Worm (Caenorhabditis elegans): ENCODE measurements around the gene F52D2.7.

F52D2.7 gene

DNA sequence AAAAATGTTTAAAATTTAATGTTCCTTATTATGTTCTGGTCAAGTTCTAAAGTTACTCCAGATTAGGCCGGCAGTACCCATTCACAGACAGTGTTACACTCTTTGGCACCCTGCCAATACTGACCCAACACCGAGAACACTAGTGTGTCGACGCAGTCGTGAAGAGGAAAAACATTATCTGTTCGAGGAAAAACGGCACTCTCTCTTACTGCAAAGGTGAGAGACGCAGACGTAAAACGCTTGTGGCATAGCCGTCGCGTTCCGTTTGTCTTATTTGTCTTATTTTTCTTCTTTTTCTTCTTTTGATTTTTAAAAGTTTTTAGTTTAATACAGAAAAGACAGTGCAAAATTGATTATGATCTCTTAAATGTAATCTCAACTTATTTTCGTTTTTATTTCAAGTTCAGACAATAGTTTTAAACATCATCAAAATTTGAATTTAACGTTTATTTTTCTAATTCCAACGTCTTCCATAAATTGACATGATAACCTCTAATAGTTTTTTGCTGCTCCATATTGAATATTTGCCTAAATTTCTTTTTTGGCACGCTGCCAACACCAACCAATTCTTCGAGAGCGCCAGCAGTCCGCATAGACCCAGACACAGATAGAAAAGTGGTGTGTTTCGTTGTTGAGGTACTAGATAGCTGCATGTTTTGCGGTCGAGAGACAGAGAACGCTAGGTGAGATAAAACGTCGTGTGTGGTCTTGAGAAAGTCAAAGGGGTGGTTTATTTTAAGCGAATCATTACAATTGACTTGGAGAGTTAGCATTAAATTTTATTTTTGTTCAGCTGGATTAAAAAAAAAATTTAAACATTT, 1.3 kb upstream of the F52D2.7 start (continued):
- no peak for TF ChIP-seq ceh-90 (tag; optimal IDR thresholded peaks at IDR 0.05)
- peak in 2 of 3 experiments; percentile 4 to 58 for TF ChIP-seq ceh-82 (tag; optimal IDR thresholded peaks at IDR 0.05)
- TF ChIP-seq nhr-85 (tag) = peak; percentile 75
- TF ChIP-seq C16A3.4 (tag; optimal IDR thresholded peaks at IDR 0.05) = peak; percentile 53
- no peak for TF ChIP-seq zag-1 (tag; optimal IDR thresholded peaks at IDR 0.05)
- TF ChIP-seq vab-15 (tag; optimal IDR thresholded peaks at IDR 0.05) = no peak
- peak; percentile 39 for TF ChIP-seq nhr-20 (tag; optimal IDR thresholded peaks at IDR 0.05)
- TF ChIP-seq sptf-1 (tag; optimal IDR thresholded peaks at IDR 0.05) = no peak
- TF ChIP-seq nhr-11 (tag; optimal IDR thresholded peaks at IDR 0.05) = no peak
- peak; percentile 83 for TF ChIP-seq rnt-1 (tag; optimal IDR thresholded peaks at IDR 0.05)
- TF ChIP-seq swsn-7 (tag; optimal IDR thresholded peaks at IDR 0.05) = peak; percentile 21
- peak; percentile 22 for TF ChIP-seq xbp-1 (tag; optimal IDR thresholded peaks at IDR 0.05)
- TF ChIP-seq hlh-17 (GFP tag; optimal IDR thresholded peaks at IDR 0.05; ENCODE audit: borderline replicate concordance) = no peak
- peak in 1 of 2 experiments; percentile 11 for TF ChIP-seq efl-1 (optimal IDR thresholded peaks at IDR 0.05)
- TF ChIP-seq efl-1 (GFP tag; optimal IDR thresholded peaks at IDR 0.05 in 1 of 2) = peak in 1 of 2 experiments; percentile 81
- no peak for TF ChIP-seq unc-130 (tag; optimal IDR thresholded peaks at IDR 0.05)
- TF ChIP-seq mdl-1 (tag; optimal IDR thresholded peaks at IDR 0.05) = peak in 1 of 2 experiments; percentile 7
- peak; percentile 52 for TF ChIP-seq snu-23 (GFP tag; optimal IDR thresholded peaks at IDR 0.05)
- TF ChIP-seq nhr-47 (tag; optimal IDR thresholded peaks at IDR 0.05) = peak; percentile 41
- no peak for TF ChIP-seq hpl-2 (GFP tag; optimal IDR thresholded peaks at IDR 0.05)

DNA sequence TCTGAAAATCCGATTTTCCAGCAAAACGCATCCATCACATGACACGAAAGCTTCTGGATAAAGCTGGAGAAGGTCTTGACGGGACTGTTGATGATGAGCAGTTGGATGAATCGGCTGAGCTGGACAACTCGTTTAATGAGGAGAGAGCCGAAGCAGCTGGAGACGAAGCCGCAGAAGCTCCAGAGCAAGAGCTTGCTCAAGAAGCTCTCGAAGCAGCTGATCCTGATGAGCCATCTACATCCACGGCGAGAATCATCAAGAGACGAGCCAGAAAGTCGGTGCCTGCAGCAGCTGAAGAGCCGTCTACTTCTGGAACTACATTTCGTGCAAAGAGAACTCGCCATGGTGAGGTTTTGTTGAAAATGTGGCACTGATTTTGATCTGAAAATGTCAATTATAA, 2.0 kb downstream of the F52D2.7 start:
- TF ChIP-seq xbp-1 (tag; optimal IDR thresholded peaks at IDR 0.05) = no peak
- TF ChIP-seq ama-1 (optimal IDR thresholded peaks at IDR 0.05) = no peak
- TF ChIP-seq snpc-4 (tag; optimal IDR thresholded peaks at IDR 0.05) = no peak
- no peak for TF ChIP-seq fkh-8 (tag; optimal IDR thresholded peaks at IDR 0.05)
- no peak for TF ChIP-seq nhr-237 (tag; optimal IDR thresholded peaks at IDR 0.05)
- no peak for TF ChIP-seq ceh-63 (GFP tag; optimal IDR thresholded peaks at IDR 0.05)
- no peak for TF ChIP-seq ets-5 (GFP tag; IDR thresholded peaks at IDR 0.05)
- TF ChIP-seq hlh-4 (tag; optimal IDR thresholded peaks at IDR 0.05) = no peak
- TF ChIP-seq ceh-90 (tag; optimal IDR thresholded peaks at IDR 0.05) = no peak
- no peak for TF ChIP-seq unc-30 (tag; optimal IDR thresholded peaks at IDR 0.05)

DNA sequence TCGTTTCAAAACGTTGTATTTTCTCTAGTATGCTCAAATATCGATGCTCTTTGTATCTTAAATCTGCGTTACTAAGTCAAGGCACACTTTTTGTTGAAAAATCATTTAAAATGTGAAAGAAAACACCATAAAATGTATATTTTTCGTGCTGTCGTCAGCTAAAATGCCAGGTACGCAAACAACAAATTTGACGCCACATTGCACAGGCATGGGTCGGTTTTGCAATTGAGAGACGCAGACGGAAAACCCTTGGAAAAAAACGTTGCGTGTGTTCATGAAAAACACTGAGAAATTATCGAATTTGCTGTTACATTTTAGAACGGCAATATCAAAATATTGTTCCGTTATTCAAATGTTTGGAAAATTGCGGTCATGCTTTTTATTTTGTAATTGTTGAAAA, 2.5 kb downstream of the F52D2.7 start:
- TF ChIP-seq ceh-82 (tag; optimal IDR thresholded peaks at IDR 0.05) = peak; percentile 38 to 78 (median 69)
- TF ChIP-seq dsc-1 (tag; optimal IDR thresholded peaks at IDR 0.05) = peak; percentile 49
- TF ChIP-seq irx-1 (tag; optimal IDR thresholded peaks at IDR 0.05) = peak; percentile 39
- TF ChIP-seq snu-23 (GFP tag; optimal IDR thresholded peaks at IDR 0.05) = peak; percentile 74
- TF ChIP-seq dpl-1 (GFP tag; optimal IDR thresholded peaks at IDR 0.05) = peak; percentile 18 to 61 (median 60)
- no peak for TF ChIP-seq elt-2 (tag; optimal IDR thresholded peaks at IDR 0.05)
- TF ChIP-seq nhr-28 (tag; optimal IDR thresholded peaks at IDR 0.05) = no peak
- no peak for TF ChIP-seq efl-3 (GFP tag; optimal IDR thresholded peaks at IDR 0.05)
- TF ChIP-seq jun-1 (tag; optimal IDR thresholded peaks at IDR 0.05) = peak; percentile 48
- no peak for TF ChIP-seq ceh-88 (GFP tag; IDR thresholded peaks at IDR 0.05)
- TF ChIP-seq blmp-1 (tag; optimal IDR thresholded peaks at IDR 0.05) = no peak
- TF ChIP-seq nhr-90 (tag; optimal IDR thresholded peaks at IDR 0.05; ENCODE audit: poor library complexity) = peak; percentile 36
- TF ChIP-seq nhr-47 (tag; optimal IDR thresholded peaks at IDR 0.05) = peak; percentile 78
- peak; percentile 47 for TF ChIP-seq snpc-4 (tag; optimal IDR thresholded peaks at IDR 0.05)
- no peak for TF ChIP-seq alr-1 (tag; optimal IDR thresholded peaks at IDR 0.05; ENCODE audit: borderline replicate concordance)
- TF ChIP-seq lin-35 (GFP tag; optimal IDR thresholded peaks at IDR 0.05) = peak; percentile 17 to 73
- TF ChIP-seq grh-1 (GFP tag; IDR thresholded peaks at IDR 0.05) = 0 out of 2 replicates have a peak, but pooled peaks have one; percentile 12
- TF ChIP-seq mdl-1 (tag; optimal IDR thresholded peaks at IDR 0.05) = peak in 1 of 2 experiments; percentile 64
- peak; percentile 66 for TF ChIP-seq xbp-1 (tag; optimal IDR thresholded peaks at IDR 0.05)
- no peak for TF ChIP-seq zip-4 (GFP tag; optimal IDR thresholded peaks at IDR 0.05)
- no peak for TF ChIP-seq lin-15B (tag; optimal IDR thresholded peaks at IDR 0.05)
- TF ChIP-seq elt-3 (tag; optimal IDR thresholded peaks at IDR 0.05) = no peak
- peak; percentile 4 for TF ChIP-seq lin-39 (tag; optimal IDR thresholded peaks at IDR 0.05)
- peak; percentile 40 for TF ChIP-seq fos-1 (tag; optimal IDR thresholded peaks at IDR 0.05)
- peak; percentile 62 for TF ChIP-seq nhr-19 (GFP tag; conservative IDR thresholded peaks at IDR 0.05)
- TF ChIP-seq nhr-85 (tag) = peak; percentile 77
- peak; percentile 56 to 62 for TF ChIP-seq efl-1 (optimal IDR thresholded peaks at IDR 0.05)
- TF ChIP-seq efl-1 (GFP tag; optimal IDR thresholded peaks at IDR 0.05 in 1 of 2) = peak; percentile 41 to 96
- TF ChIP-seq ets-5 (GFP tag; IDR thresholded peaks at IDR 0.05) = no peak
